Worm (Caenorhabditis elegans): ENCODE data around the gene aagr-1.

DNA sequence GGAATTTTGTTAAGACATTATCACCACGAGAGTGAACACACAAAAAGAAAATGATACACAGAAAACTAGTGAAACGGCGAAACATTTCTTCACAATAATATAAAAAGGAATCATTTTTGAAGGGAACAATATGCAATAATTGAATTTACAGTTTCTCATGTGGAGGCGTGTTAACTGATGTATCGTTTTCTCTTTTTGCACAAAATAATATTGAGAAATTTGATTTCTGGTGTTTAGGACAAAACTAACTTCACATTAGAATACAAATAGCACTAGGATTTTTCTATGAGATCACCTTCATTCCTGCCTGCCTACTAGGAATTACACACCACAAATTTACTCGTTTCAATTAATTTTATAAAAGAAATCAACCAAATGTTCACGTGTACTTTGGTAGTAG is 7.8 kb upstream of the aagr-1 start, which contains the start of gene D2096.13:
- TF ChIP-seq bed-2 (GFP tag; IDR thresholded peaks at IDR 0.05), result no peak
- TF ChIP-seq pha-4 (tag; optimal IDR thresholded peaks at IDR 0.05), result no peak
- TF ChIP-seq F52B5.7 (tag; optimal IDR thresholded peaks at IDR 0.05), result no peak
- TF ChIP-seq nfya-1 (tag; optimal IDR thresholded peaks at IDR 0.05; ENCODE audit: borderline replicate concordance, insufficient read depth), result no peak
- TF ChIP-seq ceh-27 (GFP tag; optimal IDR thresholded peaks at IDR 0.05), result no peak
- TF ChIP-seq repo-1 (tag; optimal IDR thresholded peaks at IDR 0.05), result no peak
- no peak for TF ChIP-seq B0019.2 (GFP tag; conservative IDR thresholded peaks at IDR 0.05)
- no peak for TF ChIP-seq madf-8 (GFP tag; conservative IDR thresholded peaks at IDR 0.05)
- no peak for TF ChIP-seq ztf-6 (GFP tag; IDR thresholded peaks at IDR 0.05)
- no peak for TF ChIP-seq nfyb-1 (GFP tag; IDR thresholded peaks at IDR 0.05)
- no peak for TF ChIP-seq nhr-120 (GFP tag; IDR thresholded peaks at IDR 0.05)
